Fruit fly (Drosophila melanogaster) whole organism, adult: ENCODE data around the gene CG6980.

Source experiments
- CG11617 ChIP-seq: fragments of 200-800 bp; sonication (Bioruptor generic); optimal IDR thresholded peaks from 2 replicates; lab custom pipeline; 2017; ENCODE audit warnings: mild to moderate bottlenecking, missing biosample characterization, missing genetic modification reagents, missing genetic modification characterization
- CG12768 ChIP-seq: fragments of 200-800 bp; sonication (Bioruptor generic); optimal IDR thresholded peaks from 2 replicates; lab custom pipeline; 2017; ENCODE audit warnings: missing biosample characterization, missing genetic modification characterization, mild to moderate bottlenecking, moderate library complexity, missing genetic modification reagents
- CG14711 ChIP-seq: fragments of 200-800 bp; sonication (Bioruptor generic); optimal IDR thresholded peaks from 2 replicates; lab custom pipeline; 2018; ENCODE audit warnings: missing biosample characterization, mild to moderate bottlenecking, missing genetic modification characterization, moderate library complexity
- CG7101 ChIP-seq: fragments of 200-800 bp; sonication (Bioruptor generic); optimal IDR thresholded peaks from 2 replicates; lab custom pipeline; 2018; ENCODE audit warnings: missing biosample characterization, mild to moderate bottlenecking, missing genetic modification characterization, moderate library complexity
- cic ChIP-seq: fragments of 200-800 bp; sonication (Bioruptor generic); optimal IDR thresholded peaks from 2 replicates; lab custom pipeline; 2017; ENCODE audit warnings: missing biosample characterization, mild to moderate bottlenecking, missing genetic modification characterization, moderate library complexity
- kay ChIP-seq: fragments of 200-800 bp; sonication (Bioruptor generic); peaks from one replicate; lab custom pipeline; 2016; ENCODE audit warnings: missing biosample characterization, missing genetic modification characterization, borderline replicate concordance
- pad ChIP-seq: fragments of 200-800 bp; sonication (Bioruptor generic); optimal IDR thresholded peaks from 3 replicates; lab custom pipeline; 2017; ENCODE audit warnings: missing biosample characterization, missing genetic modification characterization, mild to moderate bottlenecking, moderate library complexity, missing genetic modification reagents
- tj ChIP-seq: fragments of 200-800 bp; sonication (Bioruptor generic); optimal IDR thresholded peaks from 3 replicates; lab custom pipeline; 2017; ENCODE audit warnings: missing biosample characterization, mild to moderate bottlenecking, missing genetic modification characterization, moderate library complexity
- toe ChIP-seq: fragments of 200-800 bp; sonication (Bioruptor generic); optimal IDR thresholded peaks from 2 replicates; lab custom pipeline; 2016; ENCODE audit warnings: missing biosample characterization, missing genetic modification characterization

DNA sequence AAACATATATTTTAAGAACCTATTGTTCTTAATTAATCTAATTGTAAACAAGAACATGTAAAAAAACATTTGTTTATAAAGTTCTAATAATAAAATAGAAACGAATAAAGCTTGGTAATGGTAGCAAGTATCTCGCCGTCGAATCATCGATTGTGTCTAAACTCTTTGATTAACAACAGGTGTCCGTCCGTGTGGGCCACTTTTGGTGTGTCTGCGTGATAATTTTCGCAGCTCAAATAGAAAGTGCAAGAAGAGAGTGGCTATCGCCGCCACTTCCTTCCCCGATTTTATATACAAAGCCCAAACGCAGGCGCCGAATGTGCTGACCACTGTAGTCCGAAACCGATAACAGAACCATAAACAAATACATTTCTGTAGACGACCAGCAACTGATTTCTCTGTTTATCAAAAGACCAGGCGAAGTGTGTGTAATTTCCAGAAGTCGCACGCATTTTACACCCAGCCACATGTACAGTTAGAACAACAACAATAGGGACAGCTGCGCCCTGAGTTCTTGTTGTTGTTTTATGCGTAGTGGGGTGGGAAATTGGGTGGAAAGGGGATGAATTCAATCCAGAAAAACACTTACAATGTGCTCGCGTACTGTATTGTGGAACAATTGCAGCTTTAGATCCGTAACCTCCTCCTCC is 5.7 kb downstream of the CG6980 start:
- TF ChIP-seq toe (no peak), CG7101 (tag; lab: Kevin White, UChicago) (no peak), tj (GFP tag; lab: Kevin White, UChicago) (peak; percentile 24), CG14711 (no peak), CG12768 (GFP tag; lab: Kevin White, UChicago) (no peak), CG11617 (GFP tag; lab: Kevin White, UChicago) (no peak), pad (GFP tag; lab: Kevin White, UChicago) (no peak), cic (GFP tag; lab: Kevin White, UChicago) (no peak), kay (GFP tag; lab: Kevin White, UChicago) (no peak)
